Fruit fly (Drosophila melanogaster) whole organism, adult: Measurements from ENCODE around the gene CG9135.

Experiments used
- CG11617 ChIP-seq: fragments of 200-800 bp; sonication (Bioruptor generic); optimal IDR thresholded peaks from 2 replicates; lab custom pipeline; 2017; ENCODE audit warnings: mild to moderate bottlenecking, missing biosample characterization, missing genetic modification reagents, missing genetic modification characterization
- CG12768 ChIP-seq: fragments of 200-800 bp; sonication (Bioruptor generic); optimal IDR thresholded peaks from 2 replicates; lab custom pipeline; 2017; ENCODE audit warnings: missing biosample characterization, missing genetic modification characterization, mild to moderate bottlenecking, moderate library complexity, missing genetic modification reagents
- CG14711 ChIP-seq: fragments of 200-800 bp; sonication (Bioruptor generic); optimal IDR thresholded peaks from 2 replicates; lab custom pipeline; 2018; ENCODE audit warnings: missing biosample characterization, mild to moderate bottlenecking, missing genetic modification characterization, moderate library complexity
- CG1620 ChIP-seq: fragments of 200-800 bp; sonication (Bioruptor generic); optimal IDR thresholded peaks from 2 replicates; lab custom pipeline; 2016; ENCODE audit warnings: missing biosample characterization, missing genetic modification characterization
- CG33017 ChIP-seq: fragments of 200-800 bp; sonication (Bioruptor generic); optimal IDR thresholded peaks from 2 replicates; lab custom pipeline; 2018; ENCODE audit warnings: missing biosample characterization, mild to moderate bottlenecking, missing genetic modification characterization, moderate library complexity
- CG7045 ChIP-seq: fragments of 200-800 bp; sonication (Bioruptor generic); optimal IDR thresholded peaks from 2 replicates; lab custom pipeline; 2017; ENCODE audit warnings: missing biosample characterization, mild to moderate bottlenecking, missing genetic modification characterization
- CG7101 ChIP-seq: fragments of 200-800 bp; sonication (Bioruptor generic); optimal IDR thresholded peaks from 2 replicates; lab custom pipeline; 2018; ENCODE audit warnings: missing biosample characterization, mild to moderate bottlenecking, missing genetic modification characterization, moderate library complexity
- Clk ChIP-seq: fragments of 200-800 bp; sonication (Bioruptor generic); optimal IDR thresholded peaks from 2 replicates; lab custom pipeline; 2017; ENCODE audit warnings: missing biosample characterization, missing genetic modification characterization
- Crg-1 ChIP-seq: fragments of 200-800 bp; sonication (Bioruptor generic); optimal IDR thresholded peaks from 2 replicates; lab custom pipeline; 2016; ENCODE audit warnings: missing biosample characterization, missing genetic modification characterization
- Hr96 ChIP-seq: fragments of 200-800 bp; sonication (Bioruptor generic); optimal IDR thresholded peaks from 2 replicates; lab custom pipeline; 2016; ENCODE audit warnings: missing biosample characterization, missing genetic modification characterization
- Mnt ChIP-seq: fragments of 200-800 bp; sonication (Bioruptor generic); optimal IDR thresholded peaks from 2 replicates; lab custom pipeline; 2016; ENCODE audit warnings: missing biosample characterization, mild to moderate bottlenecking, missing genetic modification characterization
- bab1 ChIP-seq: fragments of 200-800 bp; sonication (Bioruptor generic); optimal IDR thresholded peaks from 3 replicates; lab custom pipeline; 2019; ENCODE audit warnings: missing biosample characterization, mild to moderate bottlenecking, missing genetic modification characterization, moderate library complexity
- cic ChIP-seq: fragments of 200-800 bp; sonication (Bioruptor generic); optimal IDR thresholded peaks from 2 replicates; lab custom pipeline; 2017; ENCODE audit warnings: missing biosample characterization, mild to moderate bottlenecking, missing genetic modification characterization, moderate library complexity
- cnc ChIP-seq, 2 experiments: fragments of >200 bp; optimal IDR thresholded peaks; 2 replicates each; lab custom pipeline; 2017
- ovo ChIP-seq: fragments of 200-800 bp; sonication (Bioruptor generic); optimal IDR thresholded peaks from 2 replicates; lab custom pipeline; 2016; ENCODE audit warnings: missing biosample characterization, missing genetic modification characterization
- pad ChIP-seq: fragments of 200-800 bp; sonication (Bioruptor generic); optimal IDR thresholded peaks from 3 replicates; lab custom pipeline; 2017; ENCODE audit warnings: missing biosample characterization, missing genetic modification characterization, mild to moderate bottlenecking, moderate library complexity, missing genetic modification reagents
- tj ChIP-seq: fragments of 200-800 bp; sonication (Bioruptor generic); optimal IDR thresholded peaks from 3 replicates; lab custom pipeline; 2017; ENCODE audit warnings: missing biosample characterization, mild to moderate bottlenecking, missing genetic modification characterization, moderate library complexity
- toe ChIP-seq: fragments of 200-800 bp; sonication (Bioruptor generic); optimal IDR thresholded peaks from 2 replicates; lab custom pipeline; 2016; ENCODE audit warnings: missing biosample characterization, missing genetic modification characterization

Gene CG9135

DNA sequence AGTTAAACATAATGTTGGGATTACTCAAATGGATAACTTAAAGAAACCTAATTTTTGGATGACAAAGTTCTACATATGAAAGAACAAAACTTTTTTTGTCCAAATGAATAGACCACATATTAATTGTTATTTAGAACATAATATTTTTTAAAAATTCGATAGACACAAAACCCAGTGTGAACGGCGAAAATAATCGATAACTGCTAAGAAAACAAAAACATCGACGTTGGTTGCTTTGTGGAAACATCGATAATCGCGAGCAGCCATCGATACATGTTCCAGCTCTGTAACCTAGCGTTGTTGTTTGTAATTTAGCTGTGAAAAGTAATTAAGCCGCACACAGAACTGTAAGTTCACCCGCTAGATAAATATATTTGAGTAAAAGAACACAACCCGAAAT, at the start of gene CG9135:
Gene CG9135 (plus strand): TSS at position 226 of the 400 bp plus-strand sequence.
- no peak for TF ChIP-seq cic
- TF ChIP-seq bab1: peak; percentile 24

DNA sequence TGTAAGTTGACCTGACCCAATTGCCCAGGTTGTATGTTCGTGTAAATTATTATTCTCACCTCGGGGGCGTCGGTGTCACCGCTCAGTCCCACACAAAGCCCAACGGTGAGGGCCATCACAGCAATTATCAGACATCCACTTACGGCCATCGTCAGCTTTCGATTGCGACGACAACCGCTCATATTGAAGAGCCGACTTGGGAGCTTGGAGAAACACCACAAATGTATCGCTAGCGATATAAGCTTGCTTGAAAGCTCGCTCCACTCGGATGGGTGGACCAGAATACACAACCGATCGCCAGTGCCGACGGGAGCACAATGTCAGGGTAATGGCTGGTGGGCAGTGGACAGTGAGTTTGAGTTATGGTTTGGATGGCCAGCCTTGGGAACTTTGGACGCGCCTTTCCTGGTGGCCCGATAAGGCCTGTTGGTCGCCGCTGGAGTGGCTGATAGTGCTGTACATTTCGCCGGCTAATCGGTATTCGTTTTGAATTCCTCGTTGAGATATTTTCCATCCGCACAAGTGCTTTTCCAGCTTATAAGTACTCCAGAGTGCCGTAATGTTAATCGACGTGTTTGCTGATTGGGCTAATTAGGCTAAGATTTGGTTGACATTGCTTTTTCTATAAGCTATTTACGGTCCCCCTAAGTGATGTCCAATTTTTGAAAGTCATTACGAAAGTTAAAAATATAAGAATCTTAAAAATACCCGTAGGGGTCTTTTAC, 43.9 kb upstream of the CG9135 start, which contains the start of gene Gal:
Gene Gal (minus strand): TSS at position 320 of the 725 bp plus-strand sequence.
- no peak for TF ChIP-seq Crg-1
- TF ChIP-seq Hr96 (GFP tag; lab: Kevin White, UChicago): no peak
- peak; percentile 27 for TF ChIP-seq CG12768 (GFP tag; lab: Kevin White, UChicago)

dm6 chr2L:6012303-6013070, 38.1 kb upstream of the CG9135 start, which contains the start of gene CG9098:
Gene CG9098 (minus strand): TSS chr2L:6012338.
- TF ChIP-seq bab1: peak; percentile 57
- peak; percentile 91 for TF ChIP-seq tj (GFP tag; lab: Kevin White, UChicago)
- no peak for TF ChIP-seq CG11617 (GFP tag; lab: Kevin White, UChicago)

- TF ChIP-seq cnc (optimal IDR thresholded peaks at IDR 0.05; lab: Kevin White, UChicago) (no peak), CG11617 (GFP tag; lab: Kevin White, UChicago) (no peak), Crg-1 (no peak), tj (GFP tag; lab: Kevin White, UChicago) (no peak), ovo (GFP tag; lab: Kevin White, UChicago) (no peak), Mnt (GFP tag; lab: Kevin White, UChicago) (no peak), CG33017 (tag; lab: Kevin White, UChicago) (no peak), Hr96 (GFP tag; lab: Kevin White, UChicago) (no peak), CG1620 (GFP tag; lab: Kevin White, UChicago) (no peak)
These were observed 37.6 kb upstream of the CG9135 start for dm6 chr2L:6013071-6013417.

dm6 chr2L:6019352-6020131, 31.1 kb upstream of the CG9135 start, which contains the start of gene H2.0:
Gene H2.0 (minus strand): TSS chr2L:6019402.
- TF ChIP-seq CG14711 (tag; lab: Kevin White, UChicago): no peak
- no peak for TF ChIP-seq bab1
- no peak for TF ChIP-seq Hr96 (GFP tag; lab: Kevin White, UChicago)
- no peak for TF ChIP-seq CG1620 (GFP tag; lab: Kevin White, UChicago)
- TF ChIP-seq CG12768 (GFP tag; lab: Kevin White, UChicago): no peak
- TF ChIP-seq cic: no peak
- no peak for TF ChIP-seq CG11617 (GFP tag; lab: Kevin White, UChicago)
- no peak for TF ChIP-seq CG7101 (tag; lab: Kevin White, UChicago)
- no peak for TF ChIP-seq Mnt (GFP tag; lab: Kevin White, UChicago)
- no peak for TF ChIP-seq ovo (GFP tag; lab: Kevin White, UChicago)
- no peak for TF ChIP-seq toe (GFP tag; lab: Kevin White, UChicago)
- no peak for TF ChIP-seq tj (GFP tag; lab: Kevin White, UChicago)
- TF ChIP-seq cnc (optimal IDR thresholded peaks at IDR 0.05; lab: Kevin White, UChicago): no peak
- TF ChIP-seq CG33017 (tag; lab: Kevin White, UChicago): no peak
- no peak for TF ChIP-seq pad (GFP tag; lab: Kevin White, UChicago)
- TF ChIP-seq CG7045: no peak

- no peak for TF ChIP-seq Crg-1
- no peak for TF ChIP-seq CG1620 (GFP tag; lab: Kevin White, UChicago)
- no peak for TF ChIP-seq CG11617 (GFP tag; lab: Kevin White, UChicago)
- no peak for TF ChIP-seq CG7045
- no peak for TF ChIP-seq pad (GFP tag; lab: Kevin White, UChicago)
- TF ChIP-seq CG7101 (tag; lab: Kevin White, UChicago): no peak
- no peak for TF ChIP-seq CG12768 (GFP tag; lab: Kevin White, UChicago)
- TF ChIP-seq cic: no peak
These were observed 30.1 kb upstream of the CG9135 start, which contains the start of gene CG13996 for dm6 chr2L:6020535-6020934. Gene CG13996 (plus strand): TSS chr2L:6020835.

DNA sequence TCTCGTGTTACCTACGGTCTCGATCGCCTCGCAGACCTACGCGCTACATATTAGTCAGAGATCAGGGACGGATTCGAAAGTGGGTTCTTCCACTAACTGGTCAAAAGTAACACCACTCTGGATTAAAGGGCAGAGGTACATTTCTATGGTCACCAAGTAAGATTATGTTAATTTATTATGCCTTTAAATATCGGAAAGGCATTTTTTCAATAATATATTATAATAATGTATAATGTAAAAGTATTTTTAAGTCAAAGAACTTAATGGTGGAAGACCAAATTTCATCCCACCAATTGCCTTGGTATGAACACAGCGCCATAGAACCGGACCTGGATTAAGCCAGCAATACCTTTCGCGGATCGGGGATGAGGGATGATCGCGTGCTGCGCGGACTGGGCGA, 27.8 kb upstream of the CG9135 start:
- TF ChIP-seq CG11617 (GFP tag; lab: Kevin White, UChicago) (no peak), ovo (GFP tag; lab: Kevin White, UChicago) (no peak), Mnt (GFP tag; lab: Kevin White, UChicago) (no peak), Clk (GFP tag; lab: Kevin White, UChicago) (no peak), toe (GFP tag; lab: Kevin White, UChicago) (no peak)
